Fruit fly (Drosophila melanogaster): ENCODE measurements around the gene CG5282.

dm6 chr3L:20474197-20474788 lies 48.4 kb upstream of the CG5282 start, which contains the start of gene isoQC:
- no peak for TF ChIP-seq EcR (GFP tag; optimal IDR thresholded peaks at IDR 0.05)
- TF ChIP-seq D1 (tag; optimal IDR thresholded peaks at IDR 0.05) = no peak
- TF ChIP-seq CG8301 (tag; optimal IDR thresholded peaks at IDR 0.05) = no peak
- no peak for TF ChIP-seq CG13204 (GFP tag; optimal IDR thresholded peaks at IDR 0.05)
- no peak for TF ChIP-seq CG32121 (GFP tag; IDR thresholded peaks at IDR 0.05)
- no peak for TF ChIP-seq CG34367 (tag; optimal IDR thresholded peaks at IDR 0.05)
